Fruit fly (Drosophila melanogaster): ENCODE results near the gene CG31937.

The CG31937 gene

dm6 chr2L:1710224-1710623, 19.5 kb upstream of the CG31937 start, which contains the start of the genes CG17660 and mRpL48 (continued):
- TF ChIP-seq ATbp (GFP tag; optimal IDR thresholded peaks at IDR 0.05) (no peak), CG7963 (GFP tag; IDR thresholded peaks at IDR 0.05; ENCODE audit: partially characterized antibody) (peak; percentile 75), CG15479 (GFP tag; optimal IDR thresholded peaks at IDR 0.05) (no peak), CG33557 (GFP tag; optimal IDR thresholded peaks at IDR 0.05) (peak; percentile 7), tgo (GFP tag; IDR thresholded peaks at IDR 0.05) (no peak), CG10321 (GFP tag; IDR thresholded peaks at IDR 0.05) (no peak), eyg (GFP tag; optimal IDR thresholded peaks at IDR 0.05) (no peak), CG10979 (tag; optimal IDR thresholded peaks at IDR 0.05) (peak; percentile 1), CG4424 (GFP tag; optimal IDR thresholded peaks at IDR 0.05) (no peak), br (optimal IDR thresholded peaks at IDR 0.05) (no peak), CG14441 (GFP tag; IDR thresholded peaks at IDR 0.05) (no peak), Fer3 (tag; optimal IDR thresholded peaks at IDR 0.05) (no peak), Dref (GFP tag; IDR thresholded peaks at IDR 0.05) (peak; percentile 95), insv (GFP tag; optimal IDR thresholded peaks at IDR 0.05) (peak in 1 of 2 experiments; percentile 22), slou (GFP tag; optimal IDR thresholded peaks at IDR 0.05) (no peak), tio (GFP tag; optimal IDR thresholded peaks at IDR 0.05) (no peak), ssp (GFP tag; IDR thresholded peaks at IDR 0.05) (no peak), p53 (GFP tag; optimal IDR thresholded peaks at IDR 0.05) (no peak), CG12744 (GFP tag; optimal IDR thresholded peaks at IDR 0.05) (no peak), CG15514 (GFP tag; optimal IDR thresholded peaks at IDR 0.05) (peak; percentile 83), fd64A (GFP tag; optimal IDR thresholded peaks at IDR 0.05) (no peak), CG12942 (GFP tag; optimal IDR thresholded peaks at IDR 0.05) (no peak), CG43689 (GFP tag; IDR thresholded peaks at IDR 0.05) (no peak), chinmo (GFP tag; IDR thresholded peaks at IDR 0.05; ENCODE audit: partially characterized antibody) (peak; percentile 96), Med (GFP tag) (peak; percentile 86), CTCF (GFP tag; optimal IDR thresholded peaks at IDR 0.05) (peak; percentile 11), Sox102F (GFP tag; optimal IDR thresholded peaks at IDR 0.05) (no peak), D19A (tag; optimal IDR thresholded peaks at IDR 0.05) (no peak), trem (tag; optimal IDR thresholded peaks at IDR 0.05) (peak; percentile 75), CG4404 (GFP tag; IDR thresholded peaks at IDR 0.05) (no peak), CG5953 (GFP tag; IDR thresholded peaks at IDR 0.05) (no peak), tap (tag; optimal IDR thresholded peaks at IDR 0.05) (no peak), Oli (tag; optimal IDR thresholded peaks at IDR 0.05) (no peak), CG11398 (GFP tag; optimal IDR thresholded peaks at IDR 0.05) (peak; percentile 11), CG2202 (tag; optimal IDR thresholded peaks at IDR 0.05) (no peak), CG3838 (GFP tag; optimal IDR thresholded peaks at IDR 0.05) (no peak), Bdp1 (GFP tag; optimal IDR thresholded peaks at IDR 0.05) (no peak), CG9609 (GFP tag; optimal IDR thresholded peaks at IDR 0.05) (no peak), slp2 (GFP tag; optimal IDR thresholded peaks at IDR 0.05) (no peak), E2f2 (GFP tag; IDR thresholded peaks at IDR 0.05) (peak; percentile 54; the same call in 1 of the 2 replicates), Jarid2 (GFP tag; optimal IDR thresholded peaks at IDR 0.05) (no peak), CG31365 (tag; optimal IDR thresholded peaks at IDR 0.05) (no peak), CG7987 (GFP tag; optimal IDR thresholded peaks at IDR 0.05) (peak; percentile 49), CG18476 (GFP tag; optimal IDR thresholded peaks at IDR 0.05) (no peak), Eip74EF (GFP tag; optimal IDR thresholded peaks at IDR 0.05) (peak in 1 of 2 experiments; percentile 42), emc (GFP tag; optimal IDR thresholded peaks at IDR 0.05) (no peak), unc-4 (GFP tag; IDR thresholded peaks at IDR 0.05; ENCODE audit: partially characterized antibody) (peak; percentile 66), Ssrp (tag; optimal IDR thresholded peaks at IDR 0.05) (no peak), sr (GFP tag; IDR thresholded peaks at IDR 0.05) (no peak), PHDP (tag; optimal IDR thresholded peaks at IDR 0.05) (no peak), zen2 (GFP tag; IDR thresholded peaks at IDR 0.05; ENCODE audit: partially characterized antibody) (peak; percentile 49; the same call in 1 of the 3 replicates), crp (GFP tag; optimal IDR thresholded peaks at IDR 0.05) (peak; percentile 68 to 92)

All from whole organism, embryonic.